Worm (Caenorhabditis elegans): ENCODE results near the gene W02B12.11.

ce11 chrII:11455715-11456114 lies 17.9 kb upstream of the W02B12.11 start:
- TF ChIP-seq egl-18 (GFP tag; IDR thresholded peaks at IDR 0.05) (no peak), ceh-79 (tag; optimal IDR thresholded peaks at IDR 0.05) (no peak), ama-1 (optimal IDR thresholded peaks at IDR 0.05) (no peak), ama-1 (GFP tag; optimal IDR thresholded peaks at IDR 0.05) (no peak), Y67H2A.10 (GFP tag; conservative IDR thresholded peaks at IDR 0.05) (no peak), ZK185.1 (tag; optimal IDR thresholded peaks at IDR 0.05; ENCODE audit: poor library complexity, severe bottlenecking) (no peak)
